Fruit fly (Drosophila melanogaster): ENCODE results near the gene E2f1.

The E2f1 gene

DNA sequence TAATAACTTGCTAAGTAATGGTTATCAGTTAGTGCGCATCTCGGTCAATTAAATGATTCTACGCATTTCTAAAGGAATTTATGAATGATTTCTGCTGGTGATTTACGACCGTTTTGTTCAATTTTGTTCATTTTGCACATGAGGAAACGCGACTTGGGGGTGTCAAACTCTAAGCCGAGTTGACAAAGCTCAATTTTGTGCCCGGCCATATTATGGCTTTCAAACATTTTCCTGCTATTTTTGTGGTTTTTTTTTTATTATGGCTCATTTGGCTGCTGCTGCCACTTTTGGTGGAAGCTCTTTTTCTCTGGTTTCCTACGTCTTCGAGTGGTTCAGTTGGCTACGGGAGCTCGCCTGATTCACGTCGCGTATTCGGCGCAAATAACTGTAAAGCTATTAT, 3.4 kb upstream of the E2f1 start, which contains the start of gene Jhbp16:
TSS of gene Jhbp16 (plus strand) at position 301 of the 400 bp plus-strand sequence.
- no peak for TF ChIP-seq h (optimal IDR thresholded peaks at IDR 0.05)
- no peak for TF ChIP-seq Sin3A (optimal IDR thresholded peaks at IDR 0.05)
- TF ChIP-seq Myc (optimal IDR thresholded peaks at IDR 0.05), result no peak
- no peak for TF ChIP-seq insv (optimal IDR thresholded peaks at IDR 0.05)
- TF ChIP-seq psq (optimal IDR thresholded peaks at IDR 0.05), result no peak
- no peak for TF ChIP-seq ttk (optimal IDR thresholded peaks at IDR 0.05)

- TF ChIP-seq Myc (optimal IDR thresholded peaks at IDR 0.05), result no peak
- TF ChIP-seq h (optimal IDR thresholded peaks at IDR 0.05), result no peak
- no peak for TF ChIP-seq Sin3A (optimal IDR thresholded peaks at IDR 0.05)
- TF ChIP-seq insv (optimal IDR thresholded peaks at IDR 0.05), result no peak
- TF ChIP-seq ttk (optimal IDR thresholded peaks at IDR 0.05), result no peak
- TF ChIP-seq psq (optimal IDR thresholded peaks at IDR 0.05), result no peak
These were observed 1.9 kb upstream of the E2f1 start, which contains the start of gene Archease for dm6 chr3R:21662501-21663007. Gene Archease, minus strand, starts transcription at chr3R:21662972.

- no peak for TF ChIP-seq insv (optimal IDR thresholded peaks at IDR 0.05)
- no peak for TF ChIP-seq ttk (optimal IDR thresholded peaks at IDR 0.05)
- TF ChIP-seq h (optimal IDR thresholded peaks at IDR 0.05), result no peak
- TF ChIP-seq psq (optimal IDR thresholded peaks at IDR 0.05), result no peak
- TF ChIP-seq Myc (optimal IDR thresholded peaks at IDR 0.05), result no peak
- TF ChIP-seq Sin3A (optimal IDR thresholded peaks at IDR 0.05), result no peak
These were observed 617 bp downstream of the E2f1 start for dm6 chr3R:21660054-21660453.

- no peak for TF ChIP-seq h (optimal IDR thresholded peaks at IDR 0.05)
- no peak for TF ChIP-seq ttk (optimal IDR thresholded peaks at IDR 0.05)
- TF ChIP-seq Myc (optimal IDR thresholded peaks at IDR 0.05), result no peak
- no peak for TF ChIP-seq psq (optimal IDR thresholded peaks at IDR 0.05)
- TF ChIP-seq Sin3A (optimal IDR thresholded peaks at IDR 0.05), result no peak
- TF ChIP-seq insv (optimal IDR thresholded peaks at IDR 0.05), result no peak
These were observed 1.8 kb downstream of the E2f1 start for dm6 chr3R:21658752-21659468.

DNA sequence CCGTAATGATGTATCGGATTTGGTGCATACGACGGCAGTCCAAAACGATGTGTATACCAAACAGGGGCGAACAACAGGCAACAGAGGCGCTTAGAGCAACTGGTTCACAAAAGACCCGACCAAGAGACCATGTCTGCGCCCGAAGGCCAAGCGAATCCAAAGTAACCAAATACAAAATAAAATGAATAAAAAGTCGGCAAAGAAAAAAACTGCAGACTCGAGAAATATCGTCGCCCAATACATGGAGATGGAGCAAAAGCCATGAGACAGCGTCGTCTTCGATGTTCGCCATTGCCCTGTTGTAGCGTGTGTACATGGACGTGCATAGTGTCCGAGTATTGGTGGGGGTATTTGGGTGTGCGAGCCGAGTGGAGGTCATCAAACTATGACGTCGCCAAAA, 2.4 kb downstream of the E2f1 start:
- TF ChIP-seq Myc (optimal IDR thresholded peaks at IDR 0.05), result no peak
- TF ChIP-seq Sin3A (optimal IDR thresholded peaks at IDR 0.05), result no peak
- no peak for TF ChIP-seq h (optimal IDR thresholded peaks at IDR 0.05)
- TF ChIP-seq insv (optimal IDR thresholded peaks at IDR 0.05), result no peak
- TF ChIP-seq ttk (optimal IDR thresholded peaks at IDR 0.05), result no peak
- no peak for TF ChIP-seq psq (optimal IDR thresholded peaks at IDR 0.05)

- TF ChIP-seq insv (optimal IDR thresholded peaks at IDR 0.05) (no peak), Sin3A (optimal IDR thresholded peaks at IDR 0.05) (no peak), ttk (optimal IDR thresholded peaks at IDR 0.05) (no peak), psq (optimal IDR thresholded peaks at IDR 0.05) (no peak), Myc (optimal IDR thresholded peaks at IDR 0.05) (no peak), h (optimal IDR thresholded peaks at IDR 0.05) (no peak)
These were observed 3.1 kb downstream of the E2f1 start for dm6 chr3R:21657489-21658018.

- no peak for TF ChIP-seq psq (optimal IDR thresholded peaks at IDR 0.05)
- TF ChIP-seq h (optimal IDR thresholded peaks at IDR 0.05), result no peak
- no peak for TF ChIP-seq Myc (optimal IDR thresholded peaks at IDR 0.05)
These were observed 3.9 kb downstream of the E2f1 start for dm6 chr3R:21656492-21657484.

DNA sequence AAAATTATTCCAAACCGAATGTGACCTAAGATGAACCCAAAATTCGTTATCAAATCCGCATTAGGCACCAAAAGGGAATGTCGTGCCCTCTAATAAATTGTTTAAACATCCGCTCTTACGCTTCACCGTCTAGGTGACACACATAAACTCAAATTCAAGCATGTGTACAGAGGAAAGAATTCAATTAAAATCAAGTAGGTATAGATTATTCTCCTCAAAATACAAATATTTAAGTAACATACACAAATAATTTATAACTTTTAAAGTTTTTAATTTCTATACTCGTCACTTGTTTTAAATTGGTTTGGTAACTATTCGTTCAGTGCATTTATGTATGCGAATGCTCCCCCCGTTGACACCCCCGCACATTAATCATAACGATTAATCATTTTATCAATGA, 5.3 kb downstream of the E2f1 start:
- TF ChIP-seq ttk (optimal IDR thresholded peaks at IDR 0.05), result no peak
- TF ChIP-seq Myc (optimal IDR thresholded peaks at IDR 0.05), result no peak
- TF ChIP-seq insv (optimal IDR thresholded peaks at IDR 0.05), result no peak
- no peak for TF ChIP-seq psq (optimal IDR thresholded peaks at IDR 0.05)
- TF ChIP-seq h (optimal IDR thresholded peaks at IDR 0.05), result no peak
- no peak for TF ChIP-seq Sin3A (optimal IDR thresholded peaks at IDR 0.05)

- TF ChIP-seq psq (optimal IDR thresholded peaks at IDR 0.05), result no peak
These were observed 5.9 kb downstream of the E2f1 start for dm6 chr3R:21654755-21655154.

- no peak for TF ChIP-seq psq (optimal IDR thresholded peaks at IDR 0.05)
- TF ChIP-seq Sin3A (optimal IDR thresholded peaks at IDR 0.05), result no peak
- no peak for TF ChIP-seq insv (optimal IDR thresholded peaks at IDR 0.05)
- no peak for TF ChIP-seq h (optimal IDR thresholded peaks at IDR 0.05)
- TF ChIP-seq Myc (optimal IDR thresholded peaks at IDR 0.05), result no peak
- TF ChIP-seq ttk (optimal IDR thresholded peaks at IDR 0.05), result no peak
These were observed 7.2 kb downstream of the E2f1 start for dm6 chr3R:21653434-21653833.

DNA sequence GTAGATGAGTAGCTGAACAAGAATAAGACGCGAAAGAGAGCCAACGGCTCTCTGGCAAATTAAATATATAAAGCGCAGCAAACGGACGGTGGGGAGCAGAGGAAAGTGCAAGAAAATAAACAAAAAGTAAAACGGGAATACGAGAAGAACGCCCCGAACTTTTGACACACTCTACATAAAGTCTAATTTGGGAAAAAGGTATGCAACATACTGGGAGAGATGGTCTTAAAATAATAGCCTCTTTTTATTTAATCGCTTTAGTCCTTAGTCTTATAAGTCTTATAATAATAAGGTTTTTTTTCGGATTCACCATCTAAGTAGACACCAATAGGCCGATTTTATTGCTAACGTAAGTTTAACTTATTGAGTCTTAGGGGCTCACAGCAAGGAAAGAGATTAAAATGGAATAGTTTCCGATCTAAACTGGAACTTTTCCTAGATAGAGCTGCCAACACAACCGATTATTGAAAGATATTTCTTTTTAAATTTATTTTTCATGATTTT, 7.7 kb downstream of the E2f1 start:
- TF ChIP-seq h (optimal IDR thresholded peaks at IDR 0.05) (no peak), ttk (optimal IDR thresholded peaks at IDR 0.05) (no peak), Sin3A (optimal IDR thresholded peaks at IDR 0.05) (no peak)
